Worm (Caenorhabditis elegans) whole organism, L1 larva: ENCODE data around the gene clc-11.

Source experiments
- ama-1 ChIP-seq: fragments of 150-350 bp; optimal IDR thresholded peaks from 2 replicates; lab custom pipeline; 2014
- fkh-10 ChIP-seq: sonication (generic microtip); optimal IDR thresholded peaks from 2 replicates; lab custom pipeline; 2017; ENCODE audit warnings: missing biosample characterization, missing genetic modification reagents, missing genetic modification characterization
- lir-3 ChIP-seq: sonication (generic microtip); optimal IDR thresholded peaks from 2 replicates; lab custom pipeline; 2016; ENCODE audit warnings: mild to moderate bottlenecking, missing genetic modification characterization, moderate library complexity, missing compliant biosample characterization; ENCODE audit not compliant: poor library complexity
- nhr-28 ChIP-seq: fragments of 150-350 bp; optimal IDR thresholded peaks from 2 replicates; lab custom pipeline; 2014; ENCODE audit warnings: missing biosample characterization, missing genetic modification characterization
- tbx-2 ChIP-seq: sonication (generic microtip); optimal IDR thresholded peaks from 2 replicates; lab custom pipeline; 2016; ENCODE audit warnings: missing genetic modification characterization, missing compliant biosample characterization
- unc-130 ChIP-seq: fragments of 150-350 bp; optimal IDR thresholded peaks from 2 replicates; lab custom pipeline; 2017; ENCODE audit warnings: missing biosample characterization, missing genetic modification characterization, inconsistent platforms

- no peak for TF ChIP-seq fkh-10 (GFP tag; lab: Kevin White, UChicago)
- TF ChIP-seq tbx-2 (tag; lab: Kevin White, UChicago): no peak
- TF ChIP-seq lir-3 (tag; lab: Kevin White, UChicago): no peak
- no peak for TF ChIP-seq ama-1 (lab: Kevin White, UChicago)
- no peak for TF ChIP-seq unc-130 (tag; lab: Kevin White, UChicago)
- TF ChIP-seq nhr-28: no peak
These were observed 6.7 kb downstream of the clc-11 start, which contains the start of gene fbxa-144 for ce11 chrV:16132705-16133104.
